Fruit fly (Drosophila melanogaster) whole organism, embryonic: ENCODE results near the gene CG13653.

ENCODE experiments used
- BEAF-32 ChIP-seq: fragments of 200-800 bp; sonication (Bioruptor generic); optimal IDR thresholded peaks from 3 replicates; lab custom pipeline; 2017; ENCODE audit warnings: missing biosample characterization, missing genetic modification characterization, mild to moderate bottlenecking, moderate library complexity, missing genetic modification reagents
- Blimp-1 ChIP-seq: fragments of 200-800 bp; sonication (Bioruptor generic); optimal IDR thresholded peaks from 3 replicates; lab custom pipeline; 2018; ENCODE audit warnings: missing biosample characterization, missing genetic modification characterization, mild to moderate bottlenecking, moderate library complexity, missing genetic modification reagents
- CG10274 ChIP-seq: fragments of 200-800 bp; sonication (Bioruptor generic); optimal IDR thresholded peaks from 3 replicates; lab custom pipeline; 2017; ENCODE audit warnings: missing biosample characterization, mild to moderate bottlenecking, missing genetic modification characterization
- CG10565 ChIP-seq: fragments of 200-800 bp; sonication (Bioruptor generic); optimal IDR thresholded peaks from 3 replicates; lab custom pipeline; 2016; ENCODE audit warnings: missing biosample characterization, mild to moderate bottlenecking, missing genetic modification characterization
- CG11504 ChIP-seq: fragments of 200-800 bp; sonication (Bioruptor generic); optimal IDR thresholded peaks from 3 replicates; lab custom pipeline; 2019; ENCODE audit warnings: missing biosample characterization, mild to moderate bottlenecking, missing genetic modification characterization, moderate library complexity
- CG11723 ChIP-seq: fragments of 200-800 bp; sonication (Bioruptor generic); optimal IDR thresholded peaks from 2 replicates; lab custom pipeline; 2017; ENCODE audit warnings: missing biosample characterization, mild to moderate bottlenecking, missing genetic modification characterization
- CG14860 ChIP-seq: fragments of 200-800 bp; sonication (Bioruptor generic); IDR thresholded peaks from 3 replicates; pipeline ENCODE4 v1.3.6; 2022; ENCODE audit warnings: missing biosample characterization, missing genetic modification characterization; ENCODE audit not compliant: partially characterized antibody
- CG15011 ChIP-seq: fragments of 200-800 bp; sonication (Bioruptor generic); optimal IDR thresholded peaks from 3 replicates; lab custom pipeline; 2018; ENCODE audit warnings: missing biosample characterization, mild to moderate bottlenecking, missing genetic modification characterization
- CG15514 ChIP-seq: fragments of 200-800 bp; sonication (Bioruptor generic); optimal IDR thresholded peaks from 3 replicates; lab custom pipeline; 2017; ENCODE audit warnings: missing biosample characterization, missing genetic modification characterization, mild to moderate bottlenecking, moderate library complexity, missing genetic modification reagents
- CG2116 ChIP-seq: fragments of 200-800 bp; sonication (Bioruptor generic); optimal IDR thresholded peaks from 3 replicates; lab custom pipeline; 2018; ENCODE audit warnings: missing biosample characterization, mild to moderate bottlenecking, missing genetic modification characterization
- CG3163 ChIP-seq: fragments of 200-800 bp; sonication (Bioruptor generic); optimal IDR thresholded peaks from 3 replicates; lab custom pipeline; 2016; ENCODE audit warnings: missing biosample characterization, missing genetic modification characterization
- CG3407 ChIP-seq: fragments of 200-800 bp; sonication (Bioruptor generic); optimal IDR thresholded peaks from 2 replicates; lab custom pipeline; 2018; ENCODE audit warnings: missing biosample characterization, mild to moderate bottlenecking, missing genetic modification characterization
- CG34422 ChIP-seq: fragments of 200-800 bp; sonication (Bioruptor generic); IDR thresholded peaks from 3 replicates; pipeline ENCODE4 v1.3.6; 2022; ENCODE audit warnings: missing biosample characterization, missing genetic modification characterization
- CG5245 ChIP-seq: fragments of 200-800 bp; sonication (Bioruptor generic); optimal IDR thresholded peaks from 3 replicates; lab custom pipeline; 2016; ENCODE audit warnings: missing biosample characterization, missing genetic modification characterization
- CG7839 ChIP-seq: fragments of 200-800 bp; sonication (Bioruptor generic); optimal IDR thresholded peaks from 3 replicates; lab custom pipeline; 2018; ENCODE audit warnings: missing biosample characterization, mild to moderate bottlenecking, missing genetic modification characterization, moderate library complexity
- CG8924 ChIP-seq: fragments of 200-800 bp; optimal IDR thresholded peaks from 3 replicates; lab custom pipeline; 2019; ENCODE audit warnings: missing biosample characterization, mild to moderate bottlenecking, missing genetic modification characterization, moderate library complexity
- CG8944 ChIP-seq: fragments of 200-800 bp; sonication (Bioruptor generic); optimal IDR thresholded peaks from 3 replicates; lab custom pipeline; 2016; ENCODE audit warnings: missing biosample characterization, missing genetic modification characterization
- CG9817 ChIP-seq: fragments of 200-800 bp; sonication (Bioruptor generic); optimal IDR thresholded peaks from 2 replicates; lab custom pipeline; 2018; ENCODE audit warnings: missing biosample characterization, mild to moderate bottlenecking, missing genetic modification characterization, moderate library complexity
- CHES-1-like ChIP-seq: fragments of 200-800 bp; sonication (Bioruptor generic); optimal IDR thresholded peaks from 2 replicates; lab custom pipeline; 2016; ENCODE audit warnings: missing biosample characterization, missing genetic modification characterization
- Deaf1 ChIP-seq: fragments of 200-800 bp; optimal IDR thresholded peaks from 3 replicates; lab custom pipeline; 2019; ENCODE audit warnings: missing biosample characterization, mild to moderate bottlenecking, missing genetic modification characterization, moderate library complexity
- Dll ChIP-seq: fragments of 200-800 bp; sonication (Bioruptor generic); IDR thresholded peaks from 4 replicates; pipeline ENCODE4 v1.3.6; 2022; ENCODE audit warnings: missing biosample characterization, missing genetic modification characterization; ENCODE audit not compliant: partially characterized antibody
- H2.0 ChIP-seq: fragments of 200-800 bp; sonication (Bioruptor generic); IDR thresholded peaks from 2 replicates; pipeline ENCODE4 v1.3.6; 2022; ENCODE audit warnings: missing biosample characterization, missing genetic modification characterization
- HHEX ChIP-seq: fragments of 200-800 bp; sonication (Bioruptor generic); optimal IDR thresholded peaks from 3 replicates; lab custom pipeline; 2017; ENCODE audit warnings: missing biosample characterization, mild to moderate bottlenecking, missing genetic modification characterization, missing genetic modification reagents
- HLH54F ChIP-seq: fragments of 200-800 bp; sonication (Bioruptor generic); optimal IDR thresholded peaks from 3 replicates; lab custom pipeline; 2016; ENCODE audit warnings: missing biosample characterization, missing genetic modification characterization
- Hand ChIP-seq: fragments of 200-800 bp; sonication (Bioruptor generic); optimal IDR thresholded peaks from 2 replicates; lab custom pipeline; 2017; ENCODE audit warnings: mild to moderate bottlenecking, missing biosample characterization, missing genetic modification reagents, missing genetic modification characterization
- Oli ChIP-seq: fragments of 200-800 bp; sonication (Bioruptor generic); optimal IDR thresholded peaks from 2 replicates; lab custom pipeline; 2018; ENCODE audit warnings: missing biosample characterization, mild to moderate bottlenecking, missing genetic modification characterization, moderate library complexity
- Opbp ChIP-seq: fragments of 200-800 bp; sonication (Bioruptor generic); IDR thresholded peaks from 3 replicates; pipeline ENCODE4 v1.3.6; 2022; ENCODE audit warnings: missing biosample characterization, missing genetic modification characterization; ENCODE audit not compliant: partially characterized antibody
- Sry-β ChIP-seq: fragments of 200-800 bp; sonication (Bioruptor generic); optimal IDR thresholded peaks from 2 replicates; lab custom pipeline; 2018; ENCODE audit warnings: missing biosample characterization, mild to moderate bottlenecking, missing genetic modification characterization, moderate library complexity
- cas ChIP-seq: fragments of 200-800 bp; sonication (Bioruptor generic); IDR thresholded peaks from 2 replicates; pipeline ENCODE4 v1.3.6; 2022; ENCODE audit warnings: missing biosample characterization, missing genetic modification characterization
- chm ChIP-seq: fragments of 200-800 bp; sonication (Bioruptor generic); IDR thresholded peaks from 2 replicates; pipeline ENCODE4 v1.3.6; 2022; ENCODE audit warnings: missing biosample characterization, missing genetic modification characterization
- crc ChIP-seq: fragments of 200-800 bp; sonication (Bioruptor generic); optimal IDR thresholded peaks from 2 replicates; lab custom pipeline; 2016; ENCODE audit warnings: missing biosample characterization, missing genetic modification characterization
- crol ChIP-seq: fragments of 200-800 bp; sonication (Bioruptor generic); IDR thresholded peaks from 2 replicates; pipeline ENCODE4 v1.3.6; 2022; ENCODE audit warnings: missing biosample characterization, missing genetic modification characterization
- disco-r ChIP-seq: fragments of 200-800 bp; sonication (Bioruptor generic); optimal IDR thresholded peaks from 2 replicates; lab custom pipeline; 2016; ENCODE audit warnings: missing biosample characterization, missing genetic modification characterization
- en ChIP-seq: fragments of 200-800 bp; sonication (Bioruptor generic); optimal IDR thresholded peaks from 2 replicates; lab custom pipeline; 2016; ENCODE audit warnings: missing biosample characterization, missing genetic modification characterization
- eyg ChIP-seq: fragments of 200-800 bp; sonication (Bioruptor generic); optimal IDR thresholded peaks from 3 replicates; lab custom pipeline; 2016; ENCODE audit warnings: missing biosample characterization, missing genetic modification characterization
- gfzf ChIP-seq: fragments of 200-800 bp; sonication (Bioruptor generic); optimal IDR thresholded peaks from 2 replicates; lab custom pipeline; 2016; ENCODE audit warnings: missing biosample characterization, mild to moderate bottlenecking, missing genetic modification characterization, moderate library complexity
- insv ChIP-seq, 2 experiments: fragments of 200-800 bp; sonication (Bioruptor generic); optimal IDR thresholded peaks; 3 replicates each; lab custom pipeline; 2016 to 2018; ENCODE audit warnings: missing biosample characterization in 2 of 2, missing genetic modification characterization in 2 of 2
- klu ChIP-seq: fragments of 200-800 bp; sonication (Bioruptor generic); IDR thresholded peaks from 2 replicates; pipeline ENCODE4 v1.3.6; 2022; ENCODE audit warnings: missing biosample characterization, missing genetic modification characterization
- lab ChIP-seq: fragments of 200-800 bp; sonication (Bioruptor generic); optimal IDR thresholded peaks from 3 replicates; lab custom pipeline; 2017; ENCODE audit warnings: missing biosample characterization, missing genetic modification characterization, mild to moderate bottlenecking, moderate library complexity, missing genetic modification reagents
- lola ChIP-seq, 3 experiments: fragments of >200 bp in 2 of 3; fragments of 200-800 bp in 1 of 3; sonication (Bioruptor generic) in 1 of 3; optimal IDR thresholded peaks; 2 replicates each; lab custom pipeline; 2017 to 2019; ENCODE audit warnings: missing biosample characterization in 3 of 3, missing genetic modification characterization in 3 of 3, mild to moderate bottlenecking in 1 of 3, moderate library complexity in 1 of 3
- oc ChIP-seq: fragments of 200-800 bp; sonication (Bioruptor generic); optimal IDR thresholded peaks from 2 replicates; lab custom pipeline; 2018; ENCODE audit warnings: missing biosample characterization, mild to moderate bottlenecking, missing genetic modification characterization, moderate library complexity
- odd ChIP-seq: fragments of 200-800 bp; sonication (Bioruptor generic); optimal IDR thresholded peaks from 2 replicates; lab custom pipeline; 2017; ENCODE audit warnings: missing biosample characterization, mild to moderate bottlenecking, missing genetic modification characterization
- otp ChIP-seq: fragments of 200-800 bp; sonication (Bioruptor generic); IDR thresholded peaks from 3 replicates; pipeline ENCODE4, ENCODE4 v1.3.6; 2022; ENCODE audit warnings: missing biosample characterization, missing genetic modification characterization
- pfk ChIP-seq: fragments of 200-800 bp; sonication (Bioruptor generic); optimal IDR thresholded peaks from 2 replicates; lab custom pipeline; 2018; ENCODE audit warnings: missing biosample characterization, mild to moderate bottlenecking, missing genetic modification characterization, moderate library complexity
- salm ChIP-seq: fragments of 200-800 bp; sonication (Bioruptor generic); optimal IDR thresholded peaks from 2 replicates; lab custom pipeline; 2018; ENCODE audit warnings: missing biosample characterization, mild to moderate bottlenecking, missing genetic modification characterization
- sisA ChIP-seq: fragments of 200-800 bp; sonication (Bioruptor generic); IDR thresholded peaks from 2 replicates; pipeline ENCODE4 v1.3.6; 2022; ENCODE audit warnings: missing biosample characterization, missing genetic modification characterization
- tx ChIP-seq: fragments of 200-800 bp; sonication (Bioruptor generic); optimal IDR thresholded peaks from 2 replicates; lab custom pipeline; 2016; ENCODE audit warnings: missing biosample characterization, missing genetic modification characterization
- wdn ChIP-seq: fragments of 200-800 bp; sonication (Bioruptor generic); IDR thresholded peaks from 2 replicates; pipeline ENCODE4 v1.3.6; 2022; ENCODE audit warnings: missing biosample characterization, missing genetic modification characterization
- wek ChIP-seq: fragments of 200-800 bp; sonication (Bioruptor generic); optimal IDR thresholded peaks from 3 replicates; lab custom pipeline; 2018; ENCODE audit warnings: missing biosample characterization, mild to moderate bottlenecking, missing genetic modification characterization, moderate library complexity

CG13653 gene

dm6 chr3R:25245052-25245813 is 49.9 kb downstream of the CG13653 start, which contains the start of gene bam (continued):
- TF ChIP-seq CG15011 (GFP tag; lab: Kevin White, UChicago) (no peak), Hand (GFP tag; lab: Kevin White, UChicago) (no peak), BEAF-32 (GFP tag; lab: Kevin White, UChicago) (peak; percentile 24), HLH54F (no peak), pfk (GFP tag; lab: Kevin White, UChicago) (no peak), CG10274 (GFP tag; lab: Kevin White, UChicago) (no peak), Blimp-1 (no peak), crol (GFP tag; lab: Robert Waterston, UW) (no peak), lab (GFP tag; lab: Kevin White, UChicago) (no peak), en (no peak), klu (GFP tag; lab: Robert Waterston, UW) (no peak), CG11723 (GFP tag; lab: Kevin White, UChicago) (no peak), gfzf (peak; percentile 41), CG8944 (GFP tag; lab: Kevin White, UChicago) (no peak), eyg (GFP tag; lab: Kevin White, UChicago) (no peak), lola (GFP tag; optimal IDR thresholded peaks at IDR 0.05; lab: Kevin White, UChicago) (no peak), oc (tag; lab: Kevin White, UChicago) (no peak), insv (GFP tag; optimal IDR thresholded peaks at IDR 0.05; lab: Kevin White, UChicago) (peak in 1 of 2 experiments; percentile 46), chm (GFP tag; lab: Robert Waterston, UW) (no peak), CG15514 (peak; percentile 89), tx (GFP tag; lab: Kevin White, UChicago) (no peak), Deaf1 (tag; lab: Kevin White, UChicago) (no peak), CG14860 (no peak), CG3407 (GFP tag; lab: Kevin White, UChicago) (no peak), otp (GFP tag; lab: Robert Waterston, UW) (no peak), CG8924 (peak; percentile 4), wek (GFP tag; lab: Kevin White, UChicago) (no peak), CHES-1-like (GFP tag; lab: Kevin White, UChicago) (no peak), salm (tag; lab: Kevin White, UChicago) (no peak), cas (GFP tag; lab: Robert Waterston, UW) (no peak), Oli (tag; lab: Kevin White, UChicago) (no peak), CG5245 (no peak), CG10565 (no peak), CG3163 (GFP tag; lab: Kevin White, UChicago) (no peak), CG2116 (GFP tag; lab: Kevin White, UChicago) (peak; percentile 36), HHEX (GFP tag; lab: Kevin White, UChicago) (no peak), Dll (GFP tag; lab: Robert Waterston, UW) (no peak), sisA (GFP tag; lab: Robert Waterston, UW) (no peak), Sry-β (GFP tag; lab: Kevin White, UChicago) (no peak), CG11504 (no peak), CG34422 (GFP tag; lab: Robert Waterston, UW) (no peak), CG7839 (tag; lab: Kevin White, UChicago) (no peak), wdn (GFP tag; lab: Robert Waterston, UW) (no peak), CG9817 (tag; lab: Kevin White, UChicago) (no peak), disco-r (no peak), odd (GFP tag; lab: Kevin White, UChicago) (no peak), Opbp (GFP tag; lab: Robert Waterston, UW) (0 out of 3 replicates have a peak, but pooled peaks have one; percentile 31), H2.0 (no peak), crc (GFP tag; lab: Kevin White, UChicago) (no peak)
